Worm (Caenorhabditis elegans) whole organism, L4/young adult: ENCODE data around the gene gst-3.

Experiments
- W03F9.2 ChIP-seq: fragments of 150-350 bp; optimal IDR thresholded peaks from 2 replicates; lab custom pipeline; 2014; ENCODE audit warnings: missing biosample characterization, missing genetic modification characterization
- dao-5 ChIP-seq: sonication (generic microtip); optimal IDR thresholded peaks from 2 replicates; lab custom pipeline; 2016; ENCODE audit warnings: missing genotype, missing genetic modification characterization, moderate library complexity, missing compliant biosample characterization

ce11 chrIV:10110417-10110816, 29.6 kb downstream of the gst-3 start, which contains the start of gene egl-38:
- TF ChIP-seq dao-5 (tag; lab: Kevin White, UChicago) (no peak), W03F9.2 (tag; lab: Kevin White, UChicago) (no peak)
